Worm (Caenorhabditis elegans) whole organism, L2 larva: ENCODE measurements around the gene F54D8.6.

Experiments used
- C34F6.9 ChIP-seq: fragments of 150-350 bp; optimal IDR thresholded peaks from 2 replicates; lab custom pipeline; 2014; ENCODE audit warnings: missing biosample characterization, missing genetic modification characterization
- F13H6.1 ChIP-seq: sonication (generic microtip); optimal IDR thresholded peaks from 2 replicates; lab custom pipeline; 2016; ENCODE audit warnings: missing genetic modification characterization, missing compliant biosample characterization
- Y55F3AM.14 ChIP-seq: fragments of 200-800 bp; sonication (Bioruptor generic); optimal IDR thresholded peaks from 2 replicates; lab custom pipeline; 2018; ENCODE audit warnings: mild to moderate bottlenecking, missing genetic modification characterization, missing compliant biosample characterization
- alr-1 ChIP-seq: fragments of 150-350 bp; optimal IDR thresholded peaks from 2 replicates; lab custom pipeline; 2014; ENCODE audit warnings: missing biosample characterization, missing genetic modification characterization
- aly-2 ChIP-seq: fragments of 150-350 bp; optimal IDR thresholded peaks from 2 replicates; lab custom pipeline; 2014; ENCODE audit warnings: missing biosample characterization, missing genetic modification characterization
- ama-1 ChIP-seq: fragments of 150-350 bp; optimal IDR thresholded peaks from 2 replicates; lab custom pipeline; 2018; ENCODE audit warnings: inconsistent platforms
- blmp-1 ChIP-seq: sonication (generic microtip); optimal IDR thresholded peaks from 2 replicates; lab custom pipeline; 2017; ENCODE audit warnings: missing genetic modification characterization, mild to moderate bottlenecking, missing compliant biosample characterization, antibody characterized with exemption, moderate library complexity; ENCODE audit not compliant: insufficient read depth
- ceh-16 ChIP-seq: fragments of 150-350 bp; optimal IDR thresholded peaks from 2 replicates; lab custom pipeline; 2014; ENCODE audit warnings: missing biosample characterization, missing genetic modification characterization
- ceh-82 ChIP-seq: fragments of 150-350 bp; optimal IDR thresholded peaks from 2 replicates; lab custom pipeline; 2014; ENCODE audit warnings: missing biosample characterization, missing genetic modification characterization
- crh-2 ChIP-seq: sonication (generic microtip); optimal IDR thresholded peaks from 2 replicates; lab custom pipeline; 2017; ENCODE audit warnings: missing biosample characterization, missing genetic modification characterization
- dmd-4 ChIP-seq: sonication (generic microtip); optimal IDR thresholded peaks from 2 replicates; lab custom pipeline; 2017; ENCODE audit warnings: missing biosample characterization, missing genetic modification characterization
- egl-27 ChIP-seq: sonication (generic microtip); optimal IDR thresholded peaks from 3 replicates; lab custom pipeline; 2017; ENCODE audit warnings: missing biosample characterization, missing genetic modification reagents, missing genetic modification characterization
- elt-1 ChIP-seq: fragments of 150-350 bp; optimal IDR thresholded peaks from 2 replicates; lab custom pipeline; 2014; ENCODE audit warnings: missing biosample characterization, missing genetic modification characterization
- elt-3 ChIP-seq: sonication (generic microtip); optimal IDR thresholded peaks from 2 replicates; lab custom pipeline; 2017; ENCODE audit warnings: missing biosample characterization, missing genetic modification characterization
- fos-1 ChIP-seq: fragments of 150-350 bp; optimal IDR thresholded peaks from 2 replicates; lab custom pipeline; 2014; ENCODE audit warnings: missing biosample characterization, missing genetic modification characterization
- gmeb-1 ChIP-seq: fragments of 150-350 bp; optimal IDR thresholded peaks from 2 replicates; lab custom pipeline; 2014; ENCODE audit warnings: missing biosample characterization, missing genetic modification characterization
- lin-11 ChIP-seq: fragments of 150-350 bp; sonication (generic microtip); optimal IDR thresholded peaks from 2 replicates; lab custom pipeline; 2014; ENCODE audit warnings: missing biosample characterization, missing genetic modification characterization, inconsistent platforms, mixed read lengths
- lin-13 ChIP-seq: fragments of 150-350 bp; optimal IDR thresholded peaks from 2 replicates; lab custom pipeline; 2014; ENCODE audit warnings: missing biosample characterization, missing genetic modification reagents, missing genetic modification characterization
- lsy-2 ChIP-seq, 2 experiments: fragments of 150-350 bp in 1 of 2; sonication (generic microtip) in 1 of 2; optimal IDR thresholded peaks; 2 replicates each; lab custom pipeline; 2014 to 2017; ENCODE audit warnings: missing biosample characterization in 2 of 2, missing genetic modification characterization in 2 of 2
- mab-5 ChIP-seq: fragments of 150-350 bp; optimal IDR thresholded peaks from 2 replicates; lab custom pipeline; 2014; ENCODE audit warnings: missing biosample characterization, missing genetic modification characterization
- mbf-1 ChIP-seq: sonication (generic microtip); optimal IDR thresholded peaks from 2 replicates; lab custom pipeline; 2017; ENCODE audit warnings: missing biosample characterization, missing genetic modification characterization
- mdl-1 ChIP-seq, 2 experiments: fragments of 150-350 bp in 1 of 2; sonication (generic microtip) in 1 of 2; optimal IDR thresholded peaks; 2 replicates each; lab custom pipeline; 2017; ENCODE audit warnings: missing biosample characterization in 2 of 2, missing genetic modification characterization in 2 of 2
- nhr-10 ChIP-seq: sonication (generic microtip); optimal IDR thresholded peaks from 2 replicates; lab custom pipeline; 2017; ENCODE audit warnings: missing biosample characterization, missing genetic modification characterization
- nhr-11 ChIP-seq: fragments of 150-350 bp; optimal IDR thresholded peaks from 2 replicates; lab custom pipeline; 2014; ENCODE audit warnings: missing biosample characterization, missing genetic modification characterization
- nhr-12 ChIP-seq: fragments of 150-350 bp; optimal IDR thresholded peaks from 2 replicates; lab custom pipeline; 2014; ENCODE audit warnings: missing biosample characterization, missing genetic modification characterization
- nhr-129 ChIP-seq: fragments of 150-350 bp; optimal IDR thresholded peaks from 2 replicates; lab custom pipeline; 2014; ENCODE audit warnings: missing biosample characterization, missing genetic modification characterization
- nhr-21 ChIP-seq: fragments of 150-350 bp; optimal IDR thresholded peaks from 2 replicates; lab custom pipeline; 2014; ENCODE audit warnings: missing biosample characterization, missing genetic modification characterization
- nhr-23 ChIP-seq: fragments of 150-350 bp; optimal IDR thresholded peaks from 2 replicates; lab custom pipeline; 2014; ENCODE audit warnings: missing biosample characterization, missing genetic modification reagents, missing genetic modification characterization
- nhr-237 ChIP-seq: fragments of 150-350 bp; optimal IDR thresholded peaks from 2 replicates; lab custom pipeline; 2014; ENCODE audit warnings: missing biosample characterization, missing genetic modification characterization
- nhr-25 ChIP-seq: fragments of 150-350 bp; sonication (generic microtip); optimal IDR thresholded peaks from 3 replicates; lab custom pipeline; 2014; ENCODE audit warnings: missing biosample characterization, missing genetic modification characterization
- nhr-6 ChIP-seq: fragments of 150-350 bp; optimal IDR thresholded peaks from 2 replicates; lab custom pipeline; 2014; ENCODE audit warnings: missing biosample characterization, missing genetic modification characterization
- nhr-77 ChIP-seq: fragments of 150-350 bp; optimal IDR thresholded peaks from 2 replicates; lab custom pipeline; 2014; ENCODE audit warnings: missing biosample characterization, missing genetic modification characterization
- peb-1 ChIP-seq: fragments of 150-350 bp; optimal IDR thresholded peaks from 2 replicates; lab custom pipeline; 2014; ENCODE audit warnings: missing biosample characterization, missing genetic modification characterization
- sem-4 ChIP-seq: fragments of 150-350 bp; optimal IDR thresholded peaks from 2 replicates; lab custom pipeline; 2014; ENCODE audit warnings: missing biosample characterization, missing genetic modification reagents, missing genetic modification characterization
- skn-1 ChIP-seq: sonication (generic microtip); optimal IDR thresholded peaks from 2 replicates; lab custom pipeline; 2017; ENCODE audit warnings: missing biosample characterization, missing genetic modification characterization
- sma-3 ChIP-seq: sonication (generic microtip); optimal IDR thresholded peaks from 2 replicates; lab custom pipeline; 2016; ENCODE audit warnings: missing genetic modification reagents, missing genetic modification characterization, missing compliant biosample characterization
- sma-9 ChIP-seq, 2 experiments: fragments of 150-350 bp in 1 of 2; sonication (generic microtip) in 1 of 2; optimal IDR thresholded peaks; 2 replicates each; lab custom pipeline; 2014 to 2016; ENCODE audit warnings: missing genetic modification characterization in 2 of 2, mild to moderate bottlenecking in 1 of 2, missing biosample characterization in 1 of 2, missing compliant biosample characterization in 1 of 2, missing genetic modification reagents in 1 of 2, moderate library complexity in 1 of 2
- unc-39 ChIP-seq: fragments of 150-350 bp; optimal IDR thresholded peaks from 2 replicates; lab custom pipeline; 2014; ENCODE audit warnings: missing biosample characterization, missing genetic modification characterization
- unc-55 ChIP-seq: fragments of 150-350 bp; sonication (generic microtip); optimal IDR thresholded peaks from 3 replicates; lab custom pipeline; 2014; ENCODE audit warnings: missing biosample characterization, missing genetic modification reagents, missing genetic modification characterization
- unc-62 ChIP-seq: fragments of 150-350 bp; optimal IDR thresholded peaks from 2 replicates; lab custom pipeline; 2014; ENCODE audit warnings: missing biosample characterization, missing genetic modification reagents, missing genetic modification characterization
- zag-1 ChIP-seq: fragments of 150-350 bp; optimal IDR thresholded peaks from 2 replicates; lab custom pipeline; 2014; ENCODE audit warnings: missing biosample characterization, missing genetic modification characterization
- ztf-1 ChIP-seq: fragments of 200-800 bp; sonication (Bioruptor generic); conservative IDR thresholded peaks from 2 replicates; pipeline ENCODE4 v1.3.6; 2022; ENCODE audit warnings: missing genetic modification characterization, missing compliant biosample characterization
- ztf-4 ChIP-seq: fragments of 150-350 bp; optimal IDR thresholded peaks from 2 replicates; lab custom pipeline; 2014; ENCODE audit warnings: missing biosample characterization, missing genetic modification characterization

F54D8.6 gene

ce11 chrIII:5071509-5071908 lies 31.3 kb upstream of the F54D8.6 start, which contains the start of gene C45G9.12:
TSS of gene C45G9.12 (minus strand) at chrIII:5071609.
- TF ChIP-seq peb-1 (tag; lab: Kevin White, UChicago), result no peak
- no peak for TF ChIP-seq nhr-237
- no peak for TF ChIP-seq nhr-23
- no peak for TF ChIP-seq nhr-6 (tag; lab: Kevin White, UChicago)
- no peak for TF ChIP-seq blmp-1 (tag; lab: Kevin White, UChicago)
- TF ChIP-seq lin-11 (tag; lab: Kevin White, UChicago), result no peak
- TF ChIP-seq gmeb-1 (tag; lab: Kevin White, UChicago), result no peak
- no peak for TF ChIP-seq fos-1 (tag; lab: Kevin White, UChicago)
- no peak for TF ChIP-seq unc-55 (GFP tag; lab: Kevin White, UChicago)
- TF ChIP-seq C34F6.9 (tag; lab: Kevin White, UChicago), result no peak
- no peak for TF ChIP-seq unc-39 (tag; lab: Kevin White, UChicago)
- no peak for TF ChIP-seq nhr-77
- no peak for TF ChIP-seq nhr-10 (tag; lab: Kevin White, UChicago)
- no peak for TF ChIP-seq nhr-129
- no peak for TF ChIP-seq egl-27 (tag; lab: Kevin White, UChicago)
- no peak for TF ChIP-seq sem-4 (tag; lab: Kevin White, UChicago)
- TF ChIP-seq nhr-25 (tag; lab: Kevin White, UChicago), result no peak
- no peak for TF ChIP-seq alr-1 (tag; lab: Kevin White, UChicago)
- no peak for TF ChIP-seq aly-2 (tag; lab: Kevin White, UChicago)

ce11 chrIII:5074398-5074797 lies 28.4 kb upstream of the F54D8.6 start, which contains the start of gene ttbk-6:
TSS of gene ttbk-6 (plus strand) at chrIII:5074698.
- no peak for TF ChIP-seq sma-3
- no peak for TF ChIP-seq zag-1 (tag; lab: Kevin White, UChicago)
- no peak for TF ChIP-seq mdl-1 (tag; optimal IDR thresholded peaks at IDR 0.05; lab: Kevin White, UChicago)
- no peak for TF ChIP-seq sem-4 (tag; lab: Kevin White, UChicago)
- no peak for TF ChIP-seq unc-62 (GFP tag; lab: Kevin White, UChicago)
- no peak for TF ChIP-seq peb-1 (tag; lab: Kevin White, UChicago)

- TF ChIP-seq nhr-23 (no peak), blmp-1 (tag; lab: Kevin White, UChicago) (no peak), sma-3 (no peak), unc-55 (GFP tag; lab: Kevin White, UChicago) (peak; percentile 59), nhr-129 (no peak), fos-1 (tag; lab: Kevin White, UChicago) (no peak)
Observed at ce11 chrIII:5076569-5076968, 26.2 kb upstream of the F54D8.6 start.

ce11 chrIII:5077150-5077814 lies 25.5 kb upstream of the F54D8.6 start, which contains the start of gene alh-1:
TSS of gene alh-1 (plus strand) at chrIII:5077764.
- TF ChIP-seq egl-27 (tag; lab: Kevin White, UChicago) (no peak), elt-3 (tag; lab: Kevin White, UChicago) (no peak), nhr-6 (tag; lab: Kevin White, UChicago) (no peak), aly-2 (tag; lab: Kevin White, UChicago) (no peak), nhr-11 (tag; lab: Kevin White, UChicago) (no peak), gmeb-1 (tag; lab: Kevin White, UChicago) (peak; percentile 1), nhr-25 (tag; lab: Kevin White, UChicago) (no peak), skn-1 (no peak), ceh-82 (tag; lab: Kevin White, UChicago) (no peak), zag-1 (tag; lab: Kevin White, UChicago) (no peak), unc-39 (tag; lab: Kevin White, UChicago) (no peak), lin-11 (tag; lab: Kevin White, UChicago) (no peak), nhr-21 (tag; lab: Kevin White, UChicago) (no peak), ztf-1 (GFP tag; lab: Robert Waterston, UW) (no peak), mab-5 (no peak), nhr-129 (peak; percentile 43), nhr-12 (tag; lab: Kevin White, UChicago) (no peak), Y55F3AM.14 (GFP tag; lab: Kevin White, UChicago) (no peak), blmp-1 (tag; lab: Kevin White, UChicago) (no peak), crh-2 (tag; lab: Kevin White, UChicago) (no peak), sma-9 (GFP tag; optimal IDR thresholded peaks at IDR 0.05; lab: Kevin White, UChicago) (peak; percentile 67), sma-9 (tag; optimal IDR thresholded peaks at IDR 0.05; lab: Kevin White, UChicago) (no peak), dmd-4 (tag; lab: Kevin White, UChicago) (no peak), elt-1 (no peak), peb-1 (tag; lab: Kevin White, UChicago) (no peak), unc-62 (GFP tag; lab: Kevin White, UChicago) (no peak), F13H6.1 (peak; percentile 36), C34F6.9 (tag; lab: Kevin White, UChicago) (no peak), ztf-4 (no peak), ama-1 (lab: Kevin White, UChicago) (no peak), mbf-1 (no peak), lsy-2 (tag; optimal IDR thresholded peaks at IDR 0.05; lab: Kevin White, UChicago) (peak in 1 of 2 experiments; percentile 32), nhr-23 (no peak), ceh-16 (tag; lab: Kevin White, UChicago) (no peak), unc-55 (GFP tag; lab: Kevin White, UChicago) (no peak), sma-3 (no peak), lin-13 (no peak)
